Worm (Caenorhabditis elegans): ENCODE results near the gene F46C5.10.

F46C5.10 gene

DNA sequence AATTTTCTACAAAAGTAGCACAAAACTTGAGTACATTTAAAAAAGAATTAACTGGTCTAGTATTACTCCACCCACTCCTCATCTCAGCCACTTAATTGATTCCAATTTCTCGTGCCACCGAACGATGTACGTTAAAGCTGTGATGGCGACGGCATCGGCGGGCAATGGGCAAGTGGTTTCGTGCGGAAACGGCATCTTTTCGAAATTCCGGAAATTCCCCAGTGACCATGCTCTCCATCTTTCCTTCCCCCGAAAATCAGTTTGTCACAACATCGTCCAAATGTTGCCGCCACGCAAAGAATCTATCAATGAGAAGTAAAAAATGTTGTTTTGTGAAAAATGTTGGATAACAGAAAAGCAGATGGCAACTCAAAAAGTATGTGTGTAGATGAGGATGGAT lies 14.1 kb upstream of the F46C5.10 start:
- TF ChIP-seq unc-62 (GFP tag; optimal IDR thresholded peaks at IDR 0.05), result no peak

DNA sequence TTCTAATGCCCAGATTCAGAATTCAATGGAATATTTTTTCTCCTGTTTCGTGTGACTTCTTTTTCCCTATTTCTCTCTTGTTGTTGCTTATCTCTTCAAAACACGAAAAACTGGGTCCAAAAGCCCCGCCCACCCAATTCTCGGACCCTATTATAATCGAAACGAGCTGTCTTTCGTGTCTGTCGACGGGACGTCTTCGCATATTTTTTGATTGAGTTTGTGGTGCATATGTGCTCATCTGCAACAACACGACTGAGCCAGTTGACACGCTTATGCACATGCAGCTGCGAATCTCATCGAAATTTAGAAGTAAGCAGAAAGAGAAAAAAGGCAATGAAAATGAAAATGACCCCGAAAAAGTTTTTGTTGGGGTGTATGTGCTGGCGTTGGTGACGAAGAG lies 12.1 kb upstream of the F46C5.10 start:
- TF ChIP-seq unc-62 (GFP tag; optimal IDR thresholded peaks at IDR 0.05), result no peak

ce11 chrII:8829189-8829588 lies 10.4 kb upstream of the F46C5.10 start, which contains the start of gene F46C5.2:
Gene F46C5.2, minus strand, starts transcription at chrII:8829289.
- no peak for TF ChIP-seq unc-62 (GFP tag; optimal IDR thresholded peaks at IDR 0.05)

ce11 chrII:8825769-8826168 lies 6.9 kb upstream of the F46C5.10 start, which contains the start of gene nas-25:
Gene nas-25, plus strand, starts transcription at chrII:8826069.
- TF ChIP-seq unc-62 (GFP tag; optimal IDR thresholded peaks at IDR 0.05), result no peak

- no peak for TF ChIP-seq unc-62 (GFP tag; optimal IDR thresholded peaks at IDR 0.05)
Measured at ce11 chrII:8822711-8823110, 3.9 kb upstream of the F46C5.10 start.

DNA sequence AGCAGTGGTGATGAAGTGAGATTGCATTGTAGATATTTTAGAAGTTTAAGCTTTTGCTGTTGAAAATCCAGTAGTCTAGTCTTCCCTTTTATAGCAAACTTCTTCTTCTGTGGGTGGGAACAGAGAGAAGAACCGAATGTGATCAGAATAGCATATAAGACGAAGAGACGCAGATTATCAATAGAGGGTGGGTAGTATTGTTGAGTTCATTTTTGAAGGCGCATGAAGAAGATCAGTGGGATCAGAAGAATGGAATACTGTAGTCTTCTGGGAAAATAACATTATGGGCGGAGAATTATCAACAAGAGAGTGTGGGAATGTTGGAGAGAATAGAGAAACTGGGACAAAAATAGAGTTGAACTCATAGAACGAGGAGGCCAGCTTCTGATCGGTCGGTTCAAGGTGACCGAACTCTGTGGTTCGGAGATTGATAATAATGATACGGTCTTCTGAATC lies 2.3 kb upstream of the F46C5.10 start, which contains the start of gene F46C5.1:
Gene F46C5.1, minus strand, starts transcription at position 51 of the 456 bp plus-strand sequence.
- TF ChIP-seq unc-62 (GFP tag; optimal IDR thresholded peaks at IDR 0.05), result no peak

- TF ChIP-seq unc-62 (GFP tag; optimal IDR thresholded peaks at IDR 0.05), result no peak
Measured at ce11 chrII:8820126-8820972, 1.5 kb upstream of the F46C5.10 start.

DNA sequence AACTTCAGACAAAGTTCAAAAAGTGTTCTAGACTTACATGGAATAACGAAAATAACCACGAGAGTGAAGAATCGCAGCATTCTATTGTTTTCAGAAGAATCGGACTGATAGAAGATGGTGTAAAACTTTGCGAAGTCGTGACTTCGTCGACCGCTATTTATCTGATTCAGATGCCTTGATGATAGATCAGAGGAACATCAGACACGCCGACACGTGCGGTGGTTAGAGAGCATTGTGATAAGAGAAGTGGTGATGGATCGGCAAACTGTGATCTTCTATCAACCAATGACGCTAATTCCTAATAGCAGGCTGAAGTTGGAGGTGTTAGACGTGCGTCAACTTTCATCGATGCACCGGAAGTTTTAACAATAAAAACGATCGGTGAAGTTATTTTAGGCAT lies 571 bp downstream of the F46C5.10 start:
- no peak for TF ChIP-seq unc-62 (GFP tag; optimal IDR thresholded peaks at IDR 0.05)

DNA sequence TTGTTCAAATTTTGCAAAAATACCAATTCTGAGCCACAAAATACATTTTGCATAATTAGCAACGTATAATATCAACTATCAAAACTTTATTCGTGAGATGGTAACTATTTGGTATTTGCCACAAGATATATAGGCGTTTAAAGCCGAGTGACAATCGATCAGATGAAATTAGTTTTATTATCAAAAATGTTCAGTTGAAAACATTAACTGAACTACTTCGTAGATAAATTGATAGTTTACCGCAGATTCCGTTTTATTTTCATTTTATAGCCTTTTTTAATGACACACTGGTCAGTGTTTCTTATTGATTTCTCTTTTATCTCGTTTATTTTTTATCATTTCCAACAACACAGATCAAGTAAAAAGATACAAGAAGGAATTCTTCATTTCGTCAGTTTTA lies 1.6 kb downstream of the F46C5.10 start:
- no peak for TF ChIP-seq unc-62 (GFP tag; optimal IDR thresholded peaks at IDR 0.05)

ce11 chrII:8814231-8814630 lies 4.6 kb downstream of the F46C5.10 start:
- TF ChIP-seq unc-62 (GFP tag; optimal IDR thresholded peaks at IDR 0.05), result no peak

DNA sequence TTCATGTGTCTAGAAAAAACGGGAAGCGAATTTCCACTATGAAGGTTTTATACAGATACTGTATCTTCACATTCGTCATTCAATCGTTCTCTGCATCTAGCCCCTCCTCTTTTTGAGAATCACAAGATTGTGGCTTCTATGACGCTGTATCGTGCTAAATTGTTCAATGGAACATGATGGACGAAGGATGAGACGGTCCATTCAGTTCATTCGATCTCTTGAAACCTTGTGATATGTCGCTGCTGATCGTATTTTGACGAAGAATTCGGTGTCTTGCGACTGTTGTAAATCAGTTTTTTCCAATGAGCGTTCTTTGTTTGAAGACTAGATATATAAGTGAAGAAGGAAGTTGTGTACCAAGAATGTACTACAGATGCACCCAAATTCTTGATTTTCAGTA lies 5.2 kb downstream of the F46C5.10 start:
- TF ChIP-seq unc-62 (GFP tag; optimal IDR thresholded peaks at IDR 0.05), result no peak

DNA sequence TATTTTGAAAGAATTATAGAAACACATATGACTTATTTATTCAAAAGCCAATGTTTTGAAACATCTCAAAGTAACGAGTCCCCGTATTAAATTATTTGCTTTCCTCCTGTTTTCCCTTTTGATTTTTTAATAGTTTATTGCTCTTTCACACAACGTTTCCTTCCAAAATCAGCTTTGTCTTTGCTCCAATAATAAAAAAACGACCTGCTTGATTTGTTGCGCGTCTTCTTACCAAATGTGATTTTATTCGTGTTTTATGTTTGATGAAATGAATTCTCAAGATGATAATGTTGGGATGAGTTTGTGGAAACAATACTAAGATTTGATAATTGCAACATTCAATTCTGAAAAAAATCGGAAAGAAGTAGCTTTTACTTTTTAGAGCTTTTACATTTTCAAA lies 6.5 kb downstream of the F46C5.10 start:
- TF ChIP-seq unc-62 (GFP tag; optimal IDR thresholded peaks at IDR 0.05), result no peak

- no peak for TF ChIP-seq unc-62 (GFP tag; optimal IDR thresholded peaks at IDR 0.05)
Measured at ce11 chrII:8811825-8812224, 7.0 kb downstream of the F46C5.10 start.

ce11 chrII:8810679-8811413 lies 8.0 kb downstream of the F46C5.10 start, which contains the start of the genes F46C5.9 and rer-1:
Gene F46C5.9, minus strand, starts transcription at chrII:8810729.
Gene rer-1, plus strand, starts transcription at chrII:8811370.
- no peak for TF ChIP-seq unc-62 (GFP tag; optimal IDR thresholded peaks at IDR 0.05)

DNA sequence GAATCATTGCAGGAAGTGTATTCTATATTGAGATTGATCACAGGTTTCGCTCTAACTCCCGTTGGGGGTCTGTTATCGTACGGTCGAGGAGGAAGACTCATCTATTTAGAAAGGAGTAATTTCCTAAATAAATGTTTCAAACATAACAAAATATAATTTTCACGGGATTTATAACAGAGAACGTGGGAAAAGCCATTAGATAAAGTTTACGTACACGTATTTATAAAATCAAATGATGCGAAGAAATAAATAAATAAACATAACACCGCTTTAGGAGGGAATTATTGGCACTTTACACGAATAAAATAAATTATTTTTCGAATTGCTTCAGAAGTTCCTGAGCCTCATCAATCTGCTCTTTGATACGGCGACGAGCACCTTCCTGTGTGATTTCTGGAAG lies 10.3 kb downstream of the F46C5.10 start, which contains the start of gene F07H5.10:
Gene F07H5.10, minus strand, starts transcription at position 101 of the 400 bp plus-strand sequence.
- no peak for TF ChIP-seq unc-62 (GFP tag; optimal IDR thresholded peaks at IDR 0.05)

ce11 chrII:8806921-8807320 lies 11.9 kb downstream of the F46C5.10 start, which contains the start of gene pho-13:
Gene pho-13, minus strand, starts transcription at chrII:8807021.
- TF ChIP-seq unc-62 (GFP tag; optimal IDR thresholded peaks at IDR 0.05), result no peak

Measured in whole organism, dauer.